Fruit fly (Drosophila melanogaster): Measurements from ENCODE around the gene tll.

The tll gene

DNA sequence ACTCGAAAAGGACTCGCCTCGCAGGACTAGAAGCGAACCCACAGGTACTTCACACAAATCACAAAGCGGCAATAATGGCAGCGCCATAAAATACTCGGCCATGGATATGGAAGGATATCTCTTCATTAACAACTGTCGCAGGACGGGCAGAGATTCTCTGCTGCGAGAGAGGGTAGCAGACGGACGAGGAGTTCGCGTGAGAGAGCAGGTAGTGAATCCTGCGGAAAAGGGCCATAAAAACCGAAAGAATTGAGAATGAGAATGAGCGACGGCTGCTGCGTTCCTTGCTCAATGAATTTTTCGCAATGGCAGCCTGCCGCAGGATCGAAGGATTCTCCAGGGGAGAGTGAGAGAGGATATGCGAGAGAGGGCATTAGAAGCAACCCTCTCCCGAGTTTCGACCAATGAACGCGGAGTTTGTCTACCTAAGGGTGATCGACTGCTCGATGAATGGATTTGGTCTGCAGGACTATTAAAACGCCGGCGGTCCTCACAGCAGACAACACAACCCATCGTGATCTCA lies at the start of gene tll:
Gene tll, plus strand, starts transcription at position 473 of the 523 bp plus-strand sequence.
- TF ChIP-seq E2f1 (GFP tag; IDR thresholded peaks at IDR 0.05) (no peak), CG17912 (GFP tag; optimal IDR thresholded peaks at IDR 0.05) (no peak), D (optimal IDR thresholded peaks at IDR 0.05) (peak; percentile 89), D (GFP tag; optimal IDR thresholded peaks at IDR 0.05) (no peak), CG3847 (GFP tag; IDR thresholded peaks at IDR 0.05) (no peak), CG8478 (optimal IDR thresholded peaks at IDR 0.05) (no peak), H15 (GFP tag; IDR thresholded peaks at IDR 0.05) (no peak), Blimp-1 (GFP tag; optimal IDR thresholded peaks at IDR 0.05) (no peak), Nf-YC (tag; optimal IDR thresholded peaks at IDR 0.05) (peak; percentile 92), CTCF (GFP tag; optimal IDR thresholded peaks at IDR 0.05) (no peak), CG6854 (GFP tag; optimal IDR thresholded peaks at IDR 0.05) (no peak), Sry-δ (GFP tag; optimal IDR thresholded peaks at IDR 0.05) (no peak), hbn (GFP tag; IDR thresholded peaks at IDR 0.05; ENCODE audit: partially characterized antibody) (no peak), HLH4C (GFP tag; IDR thresholded peaks at IDR 0.05; ENCODE audit: partially characterized antibody) (no peak), Six4 (GFP tag; optimal IDR thresholded peaks at IDR 0.05) (no peak), CG32767 (GFP tag; IDR thresholded peaks at IDR 0.05) (no peak), Nf-YB (GFP tag; optimal IDR thresholded peaks at IDR 0.05) (peak; percentile 93), gcm2 (GFP tag; optimal IDR thresholded peaks at IDR 0.05) (no peak), al (GFP tag; IDR thresholded peaks at IDR 0.05) (no peak), pros (GFP tag; optimal IDR thresholded peaks at IDR 0.05) (peak; percentile 94), GATAe (GFP tag; conservative IDR thresholded peaks at IDR 0.05) (no peak), CG6654 (GFP tag; optimal IDR thresholded peaks at IDR 0.05) (no peak), CG30020 (tag; optimal IDR thresholded peaks at IDR 0.05) (no peak), btn (GFP tag; optimal IDR thresholded peaks at IDR 0.05) (no peak), ac (GFP tag; optimal IDR thresholded peaks at IDR 0.05) (no peak), dan (GFP tag; IDR thresholded peaks at IDR 0.05) (no peak), Sry-β (GFP tag; optimal IDR thresholded peaks at IDR 0.05) (no peak), CG33557 (GFP tag; optimal IDR thresholded peaks at IDR 0.05) (no peak), Sox102F (GFP tag; optimal IDR thresholded peaks at IDR 0.05) (no peak), Lim3 (GFP tag; IDR thresholded peaks at IDR 0.05) (no peak), CG3838 (GFP tag; optimal IDR thresholded peaks at IDR 0.05) (no peak), CG3163 (GFP tag; optimal IDR thresholded peaks at IDR 0.05) (no peak), ATbp (GFP tag; optimal IDR thresholded peaks at IDR 0.05) (no peak), NK7.1 (GFP tag; optimal IDR thresholded peaks at IDR 0.05) (no peak), CG9797 (GFP tag; optimal IDR thresholded peaks at IDR 0.05) (no peak), CG9727 (GFP tag; optimal IDR thresholded peaks at IDR 0.05) (no peak), CG7745 (tag; optimal IDR thresholded peaks at IDR 0.05) (no peak), seq (GFP tag; IDR thresholded peaks at IDR 0.05) (peak; percentile 49; the same call in 1 of the 2 replicates), ro (GFP tag; IDR thresholded peaks at IDR 0.05) (no peak), z (GFP tag; IDR thresholded peaks at IDR 0.05) (no peak), tll (GFP tag; optimal IDR thresholded peaks at IDR 0.05) (peak in 1 of 2 experiments; percentile 96), CG31224 (GFP tag; IDR thresholded peaks at IDR 0.05) (no peak), Lpt (GFP tag; optimal IDR thresholded peaks at IDR 0.05) (no peak), maf-S (GFP tag; optimal IDR thresholded peaks at IDR 0.05) (no peak), Hr3 (GFP tag; optimal IDR thresholded peaks at IDR 0.05) (no peak), Dbx (GFP tag; IDR thresholded peaks at IDR 0.05) (no peak), fd102C (GFP tag; optimal IDR thresholded peaks at IDR 0.05) (no peak), zf30C (GFP tag; optimal IDR thresholded peaks at IDR 0.05) (no peak), cad (GFP tag; optimal IDR thresholded peaks at IDR 0.05) (peak; percentile 99), MESR4 (GFP tag; optimal IDR thresholded peaks at IDR 0.05) (no peak), CG8924 (tag; optimal IDR thresholded peaks at IDR 0.05) (no peak), CG1832 (GFP tag; optimal IDR thresholded peaks at IDR 0.05) (peak; percentile 58), CG18599 (GFP tag; optimal IDR thresholded peaks at IDR 0.05) (no peak)
